Worm (Caenorhabditis elegans) whole organism, L2 larva: ENCODE results near the gene ints-5.

Experiments
- R02D3.7 ChIP-seq: fragments of 150-350 bp; optimal IDR thresholded peaks from 2 replicates; lab custom pipeline; 2014; ENCODE audit warnings: missing biosample characterization, missing genetic modification characterization
- fos-1 ChIP-seq: fragments of 150-350 bp; optimal IDR thresholded peaks from 2 replicates; lab custom pipeline; 2014; ENCODE audit warnings: missing biosample characterization, missing genetic modification characterization
- lin-13 ChIP-seq: fragments of 150-350 bp; optimal IDR thresholded peaks from 2 replicates; lab custom pipeline; 2014; ENCODE audit warnings: missing biosample characterization, missing genetic modification reagents, missing genetic modification characterization
- lsy-2 ChIP-seq, 2 experiments: fragments of 150-350 bp in 1 of 2; sonication (generic microtip) in 1 of 2; optimal IDR thresholded peaks; 2 replicates each; lab custom pipeline; 2014 to 2017; ENCODE audit warnings: missing biosample characterization in 2 of 2, missing genetic modification characterization in 2 of 2
- mab-5 ChIP-seq: fragments of 150-350 bp; optimal IDR thresholded peaks from 2 replicates; lab custom pipeline; 2014; ENCODE audit warnings: missing biosample characterization, missing genetic modification characterization
- nhr-11 ChIP-seq: fragments of 150-350 bp; optimal IDR thresholded peaks from 2 replicates; lab custom pipeline; 2014; ENCODE audit warnings: missing biosample characterization, missing genetic modification characterization
- nhr-237 ChIP-seq: fragments of 150-350 bp; optimal IDR thresholded peaks from 2 replicates; lab custom pipeline; 2014; ENCODE audit warnings: missing biosample characterization, missing genetic modification characterization
- nhr-77 ChIP-seq: fragments of 150-350 bp; optimal IDR thresholded peaks from 2 replicates; lab custom pipeline; 2014; ENCODE audit warnings: missing biosample characterization, missing genetic modification characterization
- sma-3 ChIP-seq: sonication (generic microtip); optimal IDR thresholded peaks from 2 replicates; lab custom pipeline; 2016; ENCODE audit warnings: missing genetic modification reagents, missing genetic modification characterization, missing compliant biosample characterization
- unc-55 ChIP-seq: fragments of 150-350 bp; sonication (generic microtip); optimal IDR thresholded peaks from 3 replicates; lab custom pipeline; 2014; ENCODE audit warnings: missing biosample characterization, missing genetic modification reagents, missing genetic modification characterization

DNA sequence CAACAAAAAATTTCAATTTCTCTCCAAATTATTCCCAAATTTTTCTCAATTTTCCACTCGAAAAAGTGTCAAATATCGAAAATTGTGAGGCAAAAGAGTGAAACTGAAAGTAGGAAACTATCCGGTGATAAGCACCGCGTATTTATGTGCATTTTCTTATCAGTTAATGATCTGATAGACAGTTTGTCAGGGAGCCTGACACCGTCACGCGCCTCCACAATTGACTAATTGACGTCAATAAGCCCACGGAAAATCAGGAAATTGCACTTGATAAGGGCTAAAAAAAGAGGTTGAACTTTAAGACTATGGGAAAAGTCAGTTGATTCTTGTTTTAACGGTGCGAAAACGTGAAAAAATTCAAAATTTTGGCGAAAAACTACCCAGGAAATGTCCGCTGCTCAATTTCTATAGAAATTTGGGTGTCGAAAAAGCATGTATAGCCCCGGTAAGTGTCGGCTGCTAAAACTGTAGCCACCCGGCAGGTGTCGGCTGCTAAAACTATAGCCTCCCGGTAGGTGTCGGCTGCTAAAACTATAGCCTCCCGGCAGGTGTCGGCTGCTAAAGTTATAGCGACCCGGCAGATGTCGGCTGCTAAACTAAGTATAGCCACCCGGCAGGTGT is 43.8 kb downstream of the ints-5 start:
- TF ChIP-seq lsy-2 (tag; optimal IDR thresholded peaks at IDR 0.05; lab: Kevin White, UChicago) (no peak), nhr-77 (tag; lab: Kevin White, UChicago) (no peak), mab-5 (tag; lab: Kevin White, UChicago) (no peak), unc-55 (GFP tag; lab: Kevin White, UChicago) (no peak), R02D3.7 (tag; lab: Kevin White, UChicago) (no peak), nhr-11 (tag; lab: Kevin White, UChicago) (no peak), fos-1 (tag; lab: Kevin White, UChicago) (peak; percentile 71), nhr-237 (no peak), sma-3 (peak; percentile 16), lin-13 (GFP tag; lab: Kevin White, UChicago) (no peak)
